Worm (Caenorhabditis elegans) whole organism, midembryonic: ENCODE results near the gene T19H5.7.

ENCODE experiments used
- T22C8.4 ChIP-seq: fragments of 200-800 bp; sonication (Bioruptor generic); IDR thresholded peaks from 2 replicates; pipeline ENCODE4 v1.3.6; 2022; ENCODE audit warnings: missing genetic modification characterization, missing compliant biosample characterization
- cog-1 ChIP-seq: sonication (generic microtip); optimal IDR thresholded peaks from 2 replicates; lab custom pipeline; 2016; ENCODE audit warnings: missing genetic modification characterization, missing compliant biosample characterization
- flt-1 ChIP-seq: fragments of 200-800 bp; sonication (Bioruptor generic); IDR thresholded peaks from 2 replicates; pipeline ENCODE4 v1.3.6; 2022; ENCODE audit warnings: missing genetic modification characterization, missing compliant biosample characterization
- klf-2 ChIP-seq: fragments of 200-800 bp; sonication (Bioruptor generic); conservative IDR thresholded peaks from 2 replicates; pipeline ENCODE4 v1.3.6; 2022; ENCODE audit warnings: missing genetic modification reagents, missing genetic modification characterization, missing compliant biosample characterization
- med-1 ChIP-seq: sonication (generic microtip); optimal IDR thresholded peaks from 2 replicates; lab custom pipeline; 2017; ENCODE audit warnings: missing genetic modification characterization, mild to moderate bottlenecking, missing compliant biosample characterization, antibody characterized with exemption, missing genetic modification reagents; ENCODE audit not compliant: insufficient read depth
- ref-1 ChIP-seq: fragments of 200-800 bp; sonication (Bioruptor generic); conservative IDR thresholded peaks from 2 replicates; pipeline ENCODE4 v1.3.6; 2022; ENCODE audit warnings: missing genetic modification reagents, missing genetic modification characterization, missing compliant biosample characterization
- tab-1 ChIP-seq: fragments of 200-800 bp; sonication (Bioruptor generic); IDR thresholded peaks from 2 replicates; pipeline ENCODE4 v1.3.6; 2022; ENCODE audit warnings: missing genetic modification characterization, missing compliant biosample characterization
- ztf-23 ChIP-seq: fragments of 200-800 bp; sonication (Bioruptor generic); IDR thresholded peaks from 2 replicates; pipeline ENCODE4 v1.3.6; 2022; ENCODE audit warnings: missing genetic modification reagents, missing genetic modification characterization, missing compliant biosample characterization
- ztf-29 ChIP-seq: fragments of 200-800 bp; sonication (Bioruptor generic); IDR thresholded peaks from 2 replicates; pipeline ENCODE4 v1.3.6; 2022; ENCODE audit warnings: missing genetic modification reagents, missing genetic modification characterization, missing compliant biosample characterization

The T19H5.7 gene

DNA sequence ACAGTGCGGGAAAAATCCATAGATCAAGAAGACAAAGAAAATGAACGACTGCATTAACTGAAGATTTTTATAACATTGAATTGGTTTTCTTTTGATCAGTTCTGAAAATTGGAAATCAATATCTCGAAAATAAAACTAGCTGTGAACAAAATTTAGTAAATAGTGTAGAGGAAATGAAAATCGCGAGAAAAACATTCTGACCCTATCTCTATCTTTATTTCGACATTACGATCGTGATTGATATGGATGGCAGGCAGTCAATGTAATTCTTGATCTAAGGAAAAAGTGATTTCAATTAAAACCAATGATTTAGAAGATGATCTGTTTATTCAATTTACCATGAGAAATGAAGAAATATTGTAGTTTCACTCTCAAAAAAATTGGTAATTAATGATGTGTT, 43.9 kb downstream of the T19H5.7 start, which contains the start of gene kin-16:
Gene kin-16 (minus strand): TSS at position 101 of the 400 bp plus-strand sequence.
- TF ChIP-seq klf-2 (GFP tag; lab: Robert Waterston, UW) (no peak), flt-1 (GFP tag; lab: Robert Waterston, UW) (no peak), T22C8.4 (GFP tag; lab: Robert Waterston, UW) (no peak), tab-1 (GFP tag; lab: Robert Waterston, UW) (no peak), cog-1 (no peak), ztf-23 (GFP tag; lab: Robert Waterston, UW) (no peak), ztf-29 (no peak), med-1 (GFP tag; lab: Kevin White, UChicago) (no peak), ref-1 (no peak)

DNA sequence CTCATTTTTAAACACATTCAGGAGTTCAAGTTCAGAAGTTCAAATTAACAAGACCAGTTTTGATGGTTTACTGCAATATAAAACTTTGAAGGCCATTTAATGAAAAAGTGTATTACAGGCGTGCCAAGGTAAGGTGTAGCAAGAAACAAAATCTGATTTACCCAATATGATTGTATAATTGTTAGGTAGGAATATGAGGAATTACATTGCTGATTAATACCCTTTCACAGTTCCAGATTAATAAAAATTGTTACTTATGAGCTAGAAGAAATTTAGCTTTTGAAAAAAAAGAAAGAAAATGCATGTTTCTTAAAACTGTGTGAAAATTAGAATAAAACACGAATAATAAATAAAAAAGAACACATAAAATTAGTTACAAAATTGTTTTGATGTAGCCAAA, 46.3 kb downstream of the T19H5.7 start, which contains the start of gene kin-15:
Gene kin-15 (minus strand): TSS at position 101 of the 400 bp plus-strand sequence.
- TF ChIP-seq ref-1 (no peak), med-1 (GFP tag; lab: Kevin White, UChicago) (no peak), T22C8.4 (GFP tag; lab: Robert Waterston, UW) (no peak), ztf-23 (GFP tag; lab: Robert Waterston, UW) (no peak), flt-1 (GFP tag; lab: Robert Waterston, UW) (no peak), klf-2 (GFP tag; lab: Robert Waterston, UW) (no peak), tab-1 (GFP tag; lab: Robert Waterston, UW) (no peak), cog-1 (no peak)

- TF ChIP-seq cog-1 = no peak
- TF ChIP-seq ztf-29 = no peak
- no peak for TF ChIP-seq T22C8.4 (GFP tag; lab: Robert Waterston, UW)
- no peak for TF ChIP-seq med-1 (GFP tag; lab: Kevin White, UChicago)
- TF ChIP-seq ref-1 = no peak
- no peak for TF ChIP-seq ztf-23 (GFP tag; lab: Robert Waterston, UW)
- TF ChIP-seq klf-2 (GFP tag; lab: Robert Waterston, UW) = no peak
- no peak for TF ChIP-seq tab-1 (GFP tag; lab: Robert Waterston, UW)
- no peak for TF ChIP-seq flt-1 (GFP tag; lab: Robert Waterston, UW)
Measured at ce11 chrII:9431119-9431518, 48.8 kb downstream of the T19H5.7 start.
